Worm (Caenorhabditis elegans): Measurements from ENCODE around the gene C07B5.6.

The C07B5.6 gene

DNA sequence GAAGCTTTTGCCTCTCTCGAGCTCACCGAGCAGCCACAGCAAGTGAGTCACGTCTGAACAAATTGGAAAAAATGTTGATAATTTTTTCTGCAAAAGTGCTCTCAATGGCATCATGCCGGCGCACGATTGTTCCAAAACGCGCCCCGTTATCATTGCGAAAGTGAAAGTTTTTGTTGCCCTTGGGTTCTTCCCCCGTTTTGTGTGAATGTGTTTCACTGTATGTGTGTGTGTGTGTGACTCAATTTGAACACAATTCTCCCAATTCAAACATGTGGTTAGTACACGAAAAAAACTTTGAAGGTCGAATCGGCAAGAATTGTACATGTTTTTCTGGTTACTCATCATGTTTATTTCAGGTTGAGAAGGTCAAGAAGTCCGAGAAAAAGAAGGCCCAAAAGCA lies 34.3 kb downstream of the C07B5.6 start:
- TF ChIP-seq unc-62 (GFP tag; optimal IDR thresholded peaks at IDR 0.05): no peak
- TF ChIP-seq nhr-2 (tag; optimal IDR thresholded peaks at IDR 0.05): no peak
- no peak for TF ChIP-seq zip-8 (tag; optimal IDR thresholded peaks at IDR 0.05)
- no peak for TF ChIP-seq ztf-11 (tag; optimal IDR thresholded peaks at IDR 0.05)
- no peak for TF ChIP-seq sptf-1 (tag; optimal IDR thresholded peaks at IDR 0.05)

DNA sequence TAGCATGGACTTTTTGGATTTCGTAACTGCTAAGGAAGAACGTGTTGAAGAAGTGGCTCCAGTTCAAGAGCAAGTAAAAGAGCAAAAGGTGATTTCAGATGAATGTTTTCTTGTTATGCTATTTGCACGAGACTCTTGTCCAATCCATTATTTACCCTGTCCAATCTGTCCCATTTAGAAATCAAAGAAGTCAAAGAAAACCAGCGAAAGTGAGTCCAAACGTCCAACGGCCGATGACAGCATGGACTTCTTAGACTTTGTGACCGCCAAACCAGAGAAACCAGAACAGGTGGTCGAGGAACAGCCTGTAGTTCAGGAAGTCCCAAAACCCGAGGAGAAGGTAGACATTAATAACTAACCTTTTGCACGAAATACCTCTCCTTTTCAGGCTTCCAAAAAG lies 36.4 kb downstream of the C07B5.6 start:
- TF ChIP-seq tbx-8 (GFP tag; optimal IDR thresholded peaks at IDR 0.05) (no peak), ces-1 (GFP tag; optimal IDR thresholded peaks at IDR 0.05) (no peak)

DNA sequence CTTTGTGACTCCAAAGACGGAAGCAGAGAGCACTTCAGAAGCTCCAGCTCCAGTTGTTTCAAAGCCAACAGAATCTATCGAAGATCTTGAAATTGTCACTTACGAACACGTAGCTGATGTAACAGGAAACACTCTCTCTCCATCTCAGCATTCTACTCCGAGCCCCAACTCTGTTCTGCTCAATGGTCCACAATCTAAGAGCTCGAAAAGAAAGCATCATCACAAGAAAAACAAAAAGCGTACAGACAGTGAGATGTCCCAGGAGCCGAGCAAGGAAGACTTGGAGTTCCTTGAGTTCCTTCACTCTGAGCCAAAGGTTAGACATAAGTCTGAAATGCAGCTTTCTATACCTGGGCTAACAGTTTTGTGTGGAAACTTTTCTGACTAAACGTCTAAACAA lies 37.2 kb downstream of the C07B5.6 start:
- no peak for TF ChIP-seq ces-1 (GFP tag; optimal IDR thresholded peaks at IDR 0.05)
- TF ChIP-seq nhr-28 (tag; optimal IDR thresholded peaks at IDR 0.05): no peak
- no peak for TF ChIP-seq drap-1 (GFP tag; optimal IDR thresholded peaks at IDR 0.05)
- TF ChIP-seq M03D4.4 (tag; optimal IDR thresholded peaks at IDR 0.05): no peak
- TF ChIP-seq mls-2 (tag; optimal IDR thresholded peaks at IDR 0.05): no peak

DNA sequence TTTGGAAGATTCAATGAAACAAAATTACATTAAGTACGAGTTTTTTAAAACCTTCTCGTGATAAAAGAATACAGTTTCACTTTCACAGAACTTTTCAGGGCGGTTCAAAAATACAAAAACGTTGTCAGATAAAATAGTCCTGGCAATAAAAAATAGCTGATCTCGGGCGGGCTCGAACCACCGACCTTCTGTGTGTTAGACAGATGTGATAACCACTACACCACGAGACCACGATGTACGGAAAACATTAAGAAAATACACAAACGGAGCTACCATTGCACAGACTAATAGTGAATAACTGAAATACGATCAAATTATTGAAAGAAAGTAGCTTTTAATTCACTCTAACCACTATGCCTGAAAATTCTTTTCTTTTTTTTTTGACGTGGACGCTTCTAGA lies 42.1 kb downstream of the C07B5.6 start:
- TF ChIP-seq blmp-1 (tag; optimal IDR thresholded peaks at IDR 0.05) (no peak), sptf-1 (tag; optimal IDR thresholded peaks at IDR 0.05) (peak; percentile 1)

DNA sequence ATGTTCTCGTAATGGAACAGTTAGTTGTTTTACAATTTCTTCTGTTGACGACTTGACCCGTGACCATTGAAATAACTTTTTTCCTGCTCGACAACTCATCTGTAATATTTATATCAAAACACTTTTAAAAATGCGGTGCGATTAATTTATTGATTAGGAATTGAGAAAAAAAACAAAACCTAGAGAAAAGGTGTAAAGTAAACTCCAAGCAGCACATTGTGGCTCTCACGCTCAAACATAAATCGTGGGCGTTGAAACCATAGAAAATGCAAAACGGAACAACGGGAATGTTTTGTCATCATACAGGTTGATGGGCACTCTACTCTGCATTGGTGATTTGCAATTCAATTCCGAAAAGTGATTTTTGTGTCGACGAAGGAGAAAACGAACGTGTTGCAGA lies 47.1 kb downstream of the C07B5.6 start, which contains the start of gene moc-5:
moc-5 (minus strand) TSS at position 101 of the 400 bp plus-strand sequence.
- TF ChIP-seq ham-2 (GFP tag; optimal IDR thresholded peaks at IDR 0.05): no peak
- no peak for TF ChIP-seq M03D4.4 (tag; optimal IDR thresholded peaks at IDR 0.05)
- no peak for TF ChIP-seq sem-2 (GFP tag; optimal IDR thresholded peaks at IDR 0.05)
- TF ChIP-seq nhr-237 (tag; optimal IDR thresholded peaks at IDR 0.05): no peak
- TF ChIP-seq ces-1 (GFP tag; optimal IDR thresholded peaks at IDR 0.05): no peak
- no peak for TF ChIP-seq lin-13 (tag; optimal IDR thresholded peaks at IDR 0.05)
- no peak for TF ChIP-seq ceh-83 (GFP tag; optimal IDR thresholded peaks at IDR 0.05)
- TF ChIP-seq hlh-1 (tag; optimal IDR thresholded peaks at IDR 0.05): no peak
- no peak for TF ChIP-seq mab-5 (tag; optimal IDR thresholded peaks at IDR 0.05)
- TF ChIP-seq ztf-11 (tag; optimal IDR thresholded peaks at IDR 0.05): no peak
- no peak for TF ChIP-seq bed-3 (GFP tag; optimal IDR thresholded peaks at IDR 0.05)
- TF ChIP-seq tbx-8 (GFP tag; optimal IDR thresholded peaks at IDR 0.05): no peak
- no peak for TF ChIP-seq nhr-2 (tag; optimal IDR thresholded peaks at IDR 0.05)
- no peak for TF ChIP-seq lsy-2 (tag; optimal IDR thresholded peaks at IDR 0.05)
- TF ChIP-seq nhr-28 (tag; optimal IDR thresholded peaks at IDR 0.05): no peak
- no peak for TF ChIP-seq elt-3 (tag; optimal IDR thresholded peaks at IDR 0.05)

DNA sequence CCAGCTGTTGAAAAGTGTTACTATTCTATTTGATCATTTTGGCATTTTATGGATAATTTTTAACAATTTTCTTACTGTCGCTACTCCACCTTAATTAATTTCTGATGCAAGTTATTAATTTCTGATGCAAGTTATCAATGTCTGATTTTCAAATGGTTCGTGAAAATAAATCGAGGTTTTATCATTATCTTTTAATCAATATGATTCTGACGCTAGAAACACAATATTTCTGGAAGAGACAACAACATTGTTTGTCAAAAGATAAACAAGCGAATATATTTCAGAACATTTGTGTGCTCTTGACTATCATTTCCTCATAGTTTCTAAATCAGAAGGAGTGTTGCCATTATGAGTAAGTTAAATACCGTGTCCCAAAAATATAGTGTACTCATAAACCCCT lies 47.6 kb downstream of the C07B5.6 start, which contains the start of gene F49E2.2:
F49E2.2 (plus strand) TSS at position 301 of the 400 bp plus-strand sequence.
- no peak for TF ChIP-seq unc-120 (tag; optimal IDR thresholded peaks at IDR 0.05; ENCODE audit: poor library complexity, severe bottlenecking)
- no peak for TF ChIP-seq ces-1 (GFP tag; optimal IDR thresholded peaks at IDR 0.05)
- TF ChIP-seq ceh-83 (GFP tag; optimal IDR thresholded peaks at IDR 0.05): no peak
- TF ChIP-seq pha-4 (tag; optimal IDR thresholded peaks at IDR 0.05): no peak
- TF ChIP-seq elt-1 (tag; optimal IDR thresholded peaks at IDR 0.05; ENCODE audit: borderline replicate concordance, insufficient read depth): no peak
- TF ChIP-seq nhr-28 (tag; optimal IDR thresholded peaks at IDR 0.05): no peak

DNA sequence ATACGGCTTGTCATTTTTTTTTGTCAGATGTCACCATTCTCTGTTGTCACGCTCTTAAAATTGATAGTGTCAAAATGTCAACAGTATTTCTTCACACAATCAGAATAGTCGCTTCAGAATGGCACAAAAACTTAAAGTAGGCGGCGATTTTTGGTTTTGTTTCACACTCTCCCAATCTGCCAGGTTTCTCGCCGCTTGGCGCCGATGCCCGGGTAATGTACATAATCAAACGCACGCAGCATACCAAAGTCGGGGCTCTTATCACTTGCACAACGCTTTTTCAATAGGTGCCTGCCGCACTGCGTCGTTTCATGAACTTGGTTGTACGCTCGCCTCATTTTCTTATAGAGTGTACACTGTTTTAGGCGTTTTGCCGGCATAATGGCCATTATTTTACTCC lies 49.8 kb downstream of the C07B5.6 start:
- no peak for TF ChIP-seq nhr-28 (tag; optimal IDR thresholded peaks at IDR 0.05)
- no peak for TF ChIP-seq nhr-12 (tag; optimal IDR thresholded peaks at IDR 0.05)
- no peak for TF ChIP-seq mab-5 (tag; optimal IDR thresholded peaks at IDR 0.05)
- TF ChIP-seq M03D4.4 (tag; optimal IDR thresholded peaks at IDR 0.05): no peak
- no peak for TF ChIP-seq bed-3 (GFP tag; optimal IDR thresholded peaks at IDR 0.05)
- no peak for TF ChIP-seq lsy-2 (tag; optimal IDR thresholded peaks at IDR 0.05)
- no peak for TF ChIP-seq drap-1 (GFP tag; optimal IDR thresholded peaks at IDR 0.05)
- TF ChIP-seq nhr-2 (tag; optimal IDR thresholded peaks at IDR 0.05): no peak
- no peak for TF ChIP-seq nhr-237 (tag; optimal IDR thresholded peaks at IDR 0.05)
- no peak for TF ChIP-seq elt-1 (tag; optimal IDR thresholded peaks at IDR 0.05; ENCODE audit: borderline replicate concordance, insufficient read depth)
- TF ChIP-seq mep-1 (tag; optimal IDR thresholded peaks at IDR 0.05): no peak
- no peak for TF ChIP-seq snpc-4 (tag; optimal IDR thresholded peaks at IDR 0.05)
- TF ChIP-seq nhr-76 (tag; optimal IDR thresholded peaks at IDR 0.05): no peak
- no peak for TF ChIP-seq unc-120 (tag; optimal IDR thresholded peaks at IDR 0.05; ENCODE audit: poor library complexity, severe bottlenecking)
- TF ChIP-seq ceh-43 (GFP tag; optimal IDR thresholded peaks at IDR 0.05): no peak
